Worm (Caenorhabditis elegans) whole organism, midembryonic: ENCODE data around the gene C04E6.7.

Experiments used
- T22C8.4 ChIP-seq: fragments of 200-800 bp; sonication (Bioruptor generic); IDR thresholded peaks from 2 replicates; pipeline ENCODE4 v1.3.6; 2022; ENCODE audit warnings: missing genetic modification characterization, missing compliant biosample characterization
- flt-1 ChIP-seq: fragments of 200-800 bp; sonication (Bioruptor generic); IDR thresholded peaks from 2 replicates; pipeline ENCODE4 v1.3.6; 2022; ENCODE audit warnings: missing genetic modification characterization, missing compliant biosample characterization
- klf-2 ChIP-seq: fragments of 200-800 bp; sonication (Bioruptor generic); conservative IDR thresholded peaks from 2 replicates; pipeline ENCODE4 v1.3.6; 2022; ENCODE audit warnings: missing genetic modification reagents, missing genetic modification characterization, missing compliant biosample characterization
- med-1 ChIP-seq: sonication (generic microtip); optimal IDR thresholded peaks from 2 replicates; lab custom pipeline; 2017; ENCODE audit warnings: missing genetic modification characterization, mild to moderate bottlenecking, missing compliant biosample characterization, antibody characterized with exemption, missing genetic modification reagents; ENCODE audit not compliant: insufficient read depth
- tab-1 ChIP-seq: fragments of 200-800 bp; sonication (Bioruptor generic); IDR thresholded peaks from 2 replicates; pipeline ENCODE4 v1.3.6; 2022; ENCODE audit warnings: missing genetic modification characterization, missing compliant biosample characterization

DNA sequence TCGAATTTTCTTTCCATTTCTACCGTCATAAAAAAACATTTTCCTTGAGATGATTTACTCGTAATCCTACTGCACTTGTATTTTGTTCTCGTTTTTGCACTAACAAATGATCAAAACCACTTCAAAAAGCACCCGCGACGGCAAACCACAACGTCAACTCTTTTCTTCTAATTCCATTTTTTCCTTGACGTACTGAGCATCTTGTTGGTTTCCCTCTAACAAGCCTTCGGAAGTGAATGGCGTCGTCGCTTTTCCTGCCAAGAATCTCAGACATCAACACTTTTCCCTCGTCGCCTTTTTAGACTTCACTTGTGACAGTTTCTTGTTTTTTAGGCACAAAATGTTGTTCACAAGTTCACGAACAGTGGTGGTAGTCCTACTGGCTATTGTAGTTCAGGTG lies 19.3 kb downstream of the C04E6.7 start, which contains the start of gene C04E6.13:
- TF ChIP-seq T22C8.4 (GFP tag; lab: Robert Waterston, UW) = no peak
- no peak for TF ChIP-seq klf-2
- no peak for TF ChIP-seq tab-1 (GFP tag; lab: Robert Waterston, UW)
- no peak for TF ChIP-seq flt-1
- TF ChIP-seq med-1 = no peak
